Worm (Caenorhabditis elegans): ENCODE data around the gene tag-340.

ce11 chrIII:4893540-4893939 lies 6.8 kb upstream of the tag-340 start, which contains the start of gene F26F4.6:
- TF ChIP-seq cog-1 (tag; optimal IDR thresholded peaks at IDR 0.05) (no peak), ref-1 (GFP tag; conservative IDR thresholded peaks at IDR 0.05) (no peak), ztf-23 (GFP tag; IDR thresholded peaks at IDR 0.05) (no peak), ztf-29 (GFP tag; IDR thresholded peaks at IDR 0.05) (no peak), med-1 (GFP tag; optimal IDR thresholded peaks at IDR 0.05; ENCODE audit: insufficient read depth) (no peak), T22C8.4 (GFP tag; IDR thresholded peaks at IDR 0.05) (no peak)

All from whole organism, midembryonic.